Worm (Caenorhabditis elegans) whole organism, L3 larva: ENCODE data around the gene bli-2.

ENCODE experiments used
- R02D3.7 ChIP-seq: fragments of 150-350 bp; optimal IDR thresholded peaks from 2 replicates; lab custom pipeline; 2014; ENCODE audit warnings: missing biosample characterization, missing genetic modification characterization
- ZK546.5 ChIP-seq: sonication (generic microtip); optimal IDR thresholded peaks from 2 replicates; lab custom pipeline; 2017; ENCODE audit warnings: missing biosample characterization, missing genetic modification characterization
- aly-2 ChIP-seq: fragments of 150-350 bp; optimal IDR thresholded peaks from 2 replicates; lab custom pipeline; 2014; ENCODE audit warnings: missing biosample characterization, missing genetic modification characterization
- daf-12 ChIP-seq: fragments of 150-350 bp; optimal IDR thresholded peaks from 2 replicates; lab custom pipeline; 2014; ENCODE audit warnings: missing biosample characterization, missing genetic modification reagents, missing genetic modification characterization
- egl-27 ChIP-seq: sonication (generic microtip); optimal IDR thresholded peaks from 4 replicates; lab custom pipeline; 2017; ENCODE audit warnings: missing biosample characterization, missing genetic modification reagents, missing genetic modification characterization
- egl-5 ChIP-seq: fragments of 150-350 bp; optimal IDR thresholded peaks from 2 replicates; lab custom pipeline; 2017; ENCODE audit warnings: missing biosample characterization, missing genetic modification reagents, missing genetic modification characterization, inconsistent platforms
- elt-1 ChIP-seq: fragments of 150-350 bp; optimal IDR thresholded peaks from 2 replicates; lab custom pipeline; 2014; ENCODE audit warnings: missing biosample characterization, missing genetic modification characterization
- elt-3 ChIP-seq, 3 experiments: fragments of 150-350 bp in 1 of 3; sonication (generic microtip) in 2 of 3; optimal IDR thresholded peaks; 2 replicates in 2 of 3; 4 replicates in 1 of 3; lab custom pipeline; 2014 to 2017; ENCODE audit warnings: missing biosample characterization in 3 of 3, missing genetic modification characterization in 3 of 3
- eor-1 ChIP-seq, 2 experiments: fragments of 150-350 bp; optimal IDR thresholded peaks; 2 replicates each; lab custom pipeline; 2014 to 2018; ENCODE audit warnings: missing biosample characterization in 2 of 2, missing genetic modification characterization in 2 of 2
- fkh-2 ChIP-seq: fragments of 150-350 bp; optimal IDR thresholded peaks from 2 replicates; lab custom pipeline; 2014; ENCODE audit warnings: missing biosample characterization, missing genetic modification reagents, missing genetic modification characterization
- hmg-11 ChIP-seq: sonication (generic microtip); optimal IDR thresholded peaks from 2 replicates; lab custom pipeline; 2016; ENCODE audit warnings: missing genetic modification characterization, missing compliant biosample characterization
- jun-1 ChIP-seq: fragments of 150-350 bp; optimal IDR thresholded peaks from 2 replicates; lab custom pipeline; 2014; ENCODE audit warnings: missing biosample characterization, missing genetic modification reagents, missing genetic modification characterization
- lin-15B ChIP-seq: fragments of 150-350 bp; optimal IDR thresholded peaks from 2 replicates; lab custom pipeline; 2014; ENCODE audit warnings: missing biosample characterization, missing genetic modification characterization
- mdl-1 ChIP-seq: fragments of 150-350 bp; optimal IDR thresholded peaks from 2 replicates; lab custom pipeline; 2014; ENCODE audit warnings: missing biosample characterization, missing genetic modification characterization
- mml-1 ChIP-seq: fragments of 150-350 bp; sonication (generic microtip); optimal IDR thresholded peaks from 3 replicates; lab custom pipeline; 2014; ENCODE audit warnings: missing biosample characterization, missing genetic modification characterization
- nfya-1 ChIP-seq: sonication (generic microtip); optimal IDR thresholded peaks from 2 replicates; lab custom pipeline; 2017; ENCODE audit warnings: missing genetic modification characterization, mild to moderate bottlenecking, missing compliant biosample characterization, antibody characterized with exemption, moderate library complexity; ENCODE audit not compliant: insufficient read depth
- nhr-11 ChIP-seq: fragments of 150-350 bp; optimal IDR thresholded peaks from 2 replicates; lab custom pipeline; 2014; ENCODE audit warnings: missing biosample characterization, missing genetic modification characterization
- nhr-12 ChIP-seq: fragments of 150-350 bp; optimal IDR thresholded peaks from 2 replicates; lab custom pipeline; 2014; ENCODE audit warnings: missing biosample characterization, missing genetic modification characterization
- nhr-23 ChIP-seq: fragments of 150-350 bp; optimal IDR thresholded peaks from 2 replicates; lab custom pipeline; 2014; ENCODE audit warnings: missing biosample characterization, missing genetic modification reagents, missing genetic modification characterization
- nhr-25 ChIP-seq: sonication (generic microtip); optimal IDR thresholded peaks from 2 replicates; lab custom pipeline; 2017; ENCODE audit warnings: missing biosample characterization, missing genetic modification characterization
- nhr-28 ChIP-seq: fragments of 150-350 bp; optimal IDR thresholded peaks from 2 replicates; lab custom pipeline; 2014; ENCODE audit warnings: missing biosample characterization, missing genetic modification characterization
- nhr-76 ChIP-seq: fragments of 150-350 bp; sonication (generic microtip); optimal IDR thresholded peaks from 5 replicates; lab custom pipeline; 2014; ENCODE audit warnings: missing biosample characterization, missing genetic modification characterization
- nhr-77 ChIP-seq: fragments of 150-350 bp; optimal IDR thresholded peaks from 2 replicates; lab custom pipeline; 2014; ENCODE audit warnings: missing biosample characterization, missing genetic modification characterization
- pha-4 ChIP-seq: fragments of 150-350 bp; optimal IDR thresholded peaks from 2 replicates; lab custom pipeline; 2014; ENCODE audit warnings: missing biosample characterization, missing genetic modification reagents, missing genetic modification characterization
- sea-2 ChIP-seq: fragments of 150-350 bp; sonication (generic microtip); optimal IDR thresholded peaks from 4 replicates; lab custom pipeline; 2014; ENCODE audit warnings: missing biosample characterization, missing genetic modification reagents, missing genetic modification characterization
- skn-1 ChIP-seq: fragments of 150-350 bp; optimal IDR thresholded peaks from 2 replicates; lab custom pipeline; 2014; ENCODE audit warnings: missing biosample characterization, missing genetic modification characterization
- snpc-4 ChIP-seq: fragments of 150-350 bp; optimal IDR thresholded peaks from 2 replicates; lab custom pipeline; 2014; ENCODE audit warnings: missing biosample characterization, missing genetic modification characterization
- unc-39 ChIP-seq: sonication (generic microtip); optimal IDR thresholded peaks from 4 replicates; lab custom pipeline; 2017; ENCODE audit warnings: missing biosample characterization, missing genetic modification characterization
- unc-62 ChIP-seq: fragments of 150-350 bp; sonication (generic microtip); optimal IDR thresholded peaks from 4 replicates; lab custom pipeline; 2014; ENCODE audit warnings: missing biosample characterization, missing genetic modification reagents, missing genetic modification characterization
- zag-1 ChIP-seq: fragments of 150-350 bp; optimal IDR thresholded peaks from 2 replicates; lab custom pipeline; 2014; ENCODE audit warnings: missing biosample characterization, missing genetic modification characterization
- ztf-11 ChIP-seq: fragments of 150-350 bp; optimal IDR thresholded peaks from 2 replicates; lab custom pipeline; 2014; ENCODE audit warnings: missing biosample characterization, missing genetic modification characterization
- ztf-4 ChIP-seq: fragments of 150-350 bp; optimal IDR thresholded peaks from 2 replicates; lab custom pipeline; 2014; ENCODE audit warnings: missing biosample characterization, missing genetic modification characterization

Gene bli-2

ce11 chrII:5688959-5689358 is 36.7 kb upstream of the bli-2 start, which contains the start of gene C25H3.11 (continued):
- TF ChIP-seq sea-2 (GFP tag; lab: Kevin White, UChicago): no peak
- no peak for TF ChIP-seq ztf-4 (tag; lab: Kevin White, UChicago)
- TF ChIP-seq aly-2 (tag; lab: Kevin White, UChicago): no peak

ce11 chrII:5680703-5681102 is 28.5 kb upstream of the bli-2 start, which contains the start of gene flp-27:
Gene flp-27 (plus strand): TSS chrII:5681003.
- TF ChIP-seq unc-39 (tag; lab: Kevin White, UChicago): no peak
- TF ChIP-seq sea-2 (GFP tag; lab: Kevin White, UChicago): no peak
- TF ChIP-seq elt-1 (tag; lab: Kevin White, UChicago): no peak
- TF ChIP-seq skn-1 (tag; lab: Kevin White, UChicago): no peak
- no peak for TF ChIP-seq ztf-4 (tag; lab: Kevin White, UChicago)
- TF ChIP-seq nhr-23 (tag; lab: Kevin White, UChicago): no peak
- no peak for TF ChIP-seq snpc-4 (tag; lab: Kevin White, UChicago)
- no peak for TF ChIP-seq ZK546.5 (tag; lab: Kevin White, UChicago)
- TF ChIP-seq nfya-1 (tag; lab: Kevin White, UChicago): no peak
- TF ChIP-seq nhr-25 (tag; lab: Kevin White, UChicago): no peak

- TF ChIP-seq nfya-1 (tag; lab: Kevin White, UChicago): no peak
- TF ChIP-seq jun-1 (tag; lab: Kevin White, UChicago): no peak
- no peak for TF ChIP-seq egl-5 (tag; lab: Kevin White, UChicago)
- TF ChIP-seq pha-4 (tag; lab: Kevin White, UChicago): no peak
- no peak for TF ChIP-seq egl-27 (tag; lab: Kevin White, UChicago)
- no peak for TF ChIP-seq nhr-77 (tag; lab: Kevin White, UChicago)
- no peak for TF ChIP-seq skn-1 (tag; lab: Kevin White, UChicago)
- TF ChIP-seq daf-12 (tag; lab: Kevin White, UChicago): no peak
- no peak for TF ChIP-seq ztf-11
- TF ChIP-seq sea-2 (GFP tag; lab: Kevin White, UChicago): no peak
- no peak for TF ChIP-seq nhr-76 (tag; lab: Kevin White, UChicago)
- no peak for TF ChIP-seq nhr-23 (tag; lab: Kevin White, UChicago)
- no peak for TF ChIP-seq aly-2 (tag; lab: Kevin White, UChicago)
- no peak for TF ChIP-seq ZK546.5 (tag; lab: Kevin White, UChicago)
- TF ChIP-seq nhr-28 (tag; lab: Kevin White, UChicago): no peak
- no peak for TF ChIP-seq hmg-11 (tag; lab: Kevin White, UChicago)
Measured at ce11 chrII:5669580-5669979, 17.3 kb upstream of the bli-2 start, which contains the start of gene C25H3.17. Gene C25H3.17 (minus strand): TSS chrII:5669680.

DNA sequence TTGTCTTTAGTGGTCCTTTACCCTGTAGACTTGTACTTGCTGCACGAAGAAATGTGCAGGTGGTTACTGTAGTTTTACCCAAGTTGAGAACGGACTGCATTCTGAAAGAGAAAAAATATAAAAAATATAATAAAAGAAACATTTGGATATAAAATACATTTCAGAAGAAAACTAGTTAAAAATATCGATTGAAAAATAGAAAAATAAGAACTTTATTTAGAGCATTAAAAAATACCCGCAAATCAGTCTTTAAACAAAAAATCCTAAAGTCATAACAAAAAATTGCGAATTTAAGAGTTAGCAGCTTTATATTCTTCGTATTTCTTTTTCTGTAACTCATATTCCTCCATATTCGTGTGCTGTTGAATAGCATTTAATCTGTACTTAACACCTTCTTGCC is 16.6 kb upstream of the bli-2 start, which contains the start of gene C25H3.7:
TSS of gene C25H3.7 (minus strand) at position 101 of the 400 bp plus-strand sequence.
- TF ChIP-seq elt-3 (tag; optimal IDR thresholded peaks at IDR 0.05; lab: Kevin White, UChicago) (no peak), ZK546.5 (tag; lab: Kevin White, UChicago) (no peak), eor-1 (tag; optimal IDR thresholded peaks at IDR 0.05; lab: Kevin White, UChicago) (no peak), zag-1 (tag; lab: Kevin White, UChicago) (no peak), unc-62 (GFP tag; lab: Kevin White, UChicago) (no peak), mml-1 (tag; lab: Kevin White, UChicago) (no peak), egl-27 (tag; lab: Kevin White, UChicago) (no peak), jun-1 (tag; lab: Kevin White, UChicago) (no peak), nhr-25 (tag; lab: Kevin White, UChicago) (no peak), elt-1 (tag; lab: Kevin White, UChicago) (no peak), egl-5 (tag; lab: Kevin White, UChicago) (no peak), nhr-12 (tag; lab: Kevin White, UChicago) (no peak), lin-15B (tag; lab: Kevin White, UChicago) (no peak), nhr-76 (tag; lab: Kevin White, UChicago) (no peak), fkh-2 (tag; lab: Kevin White, UChicago) (no peak), R02D3.7 (tag; lab: Kevin White, UChicago) (no peak)

ce11 chrII:5667540-5667939 is 15.3 kb upstream of the bli-2 start:
- TF ChIP-seq mdl-1 (no peak), nhr-11 (tag; lab: Kevin White, UChicago) (no peak), nfya-1 (tag; lab: Kevin White, UChicago) (no peak), elt-1 (tag; lab: Kevin White, UChicago) (no peak), nhr-25 (tag; lab: Kevin White, UChicago) (no peak)
- TF ChIP-seq, all 47 proteins: peak for 0
